Worm (Caenorhabditis elegans): Measurements from ENCODE around the gene itm-2.

Gene itm-2

DNA sequence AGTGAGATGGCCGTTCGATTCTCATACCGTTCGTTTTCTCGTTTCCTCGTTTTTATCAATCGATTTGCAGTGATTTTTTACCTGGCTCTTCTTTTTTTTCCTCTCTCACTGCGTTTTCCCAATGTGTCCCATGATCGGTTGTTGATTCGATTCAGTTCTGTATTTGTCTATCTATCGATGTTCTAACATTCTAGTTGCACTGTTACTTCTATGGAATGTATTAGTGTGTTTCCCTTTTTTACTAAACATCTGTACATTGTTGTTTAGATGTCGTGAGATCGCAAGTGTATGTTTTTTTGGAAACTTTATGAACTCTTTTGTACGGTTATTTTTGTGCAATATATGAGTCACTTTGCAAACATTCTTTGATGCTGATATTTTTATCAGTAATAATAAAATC, 32.6 kb downstream of the itm-2 start:
- no peak for TF ChIP-seq drap-1 (GFP tag; optimal IDR thresholded peaks at IDR 0.05)
- no peak for TF ChIP-seq ceh-39 (tag; optimal IDR thresholded peaks at IDR 0.05)
- TF ChIP-seq unc-39 (tag; optimal IDR thresholded peaks at IDR 0.05), result no peak
- no peak for TF ChIP-seq blmp-1 (tag; optimal IDR thresholded peaks at IDR 0.05)
- no peak for TF ChIP-seq ceh-43 (GFP tag; optimal IDR thresholded peaks at IDR 0.05)
- TF ChIP-seq nhr-12 (tag; optimal IDR thresholded peaks at IDR 0.05), result no peak
- TF ChIP-seq nhr-28 (tag; optimal IDR thresholded peaks at IDR 0.05), result no peak
- TF ChIP-seq hlh-1 (tag; optimal IDR thresholded peaks at IDR 0.05), result no peak

ce11 chrX:5478875-5479274, 33.9 kb downstream of the itm-2 start:
- TF ChIP-seq elt-1 (tag; optimal IDR thresholded peaks at IDR 0.05; ENCODE audit: borderline replicate concordance, insufficient read depth) (peak; percentile 39), mls-2 (tag; optimal IDR thresholded peaks at IDR 0.05) (no peak), unc-39 (tag; optimal IDR thresholded peaks at IDR 0.05) (no peak), lin-32 (GFP tag; optimal IDR thresholded peaks at IDR 0.05) (no peak), ceh-83 (GFP tag; optimal IDR thresholded peaks at IDR 0.05) (no peak)

- TF ChIP-seq pha-4 (tag; optimal IDR thresholded peaks at IDR 0.05) (peak; percentile 9), elt-1 (tag; optimal IDR thresholded peaks at IDR 0.05; ENCODE audit: borderline replicate concordance, insufficient read depth) (no peak)
These were observed 34.4 kb downstream of the itm-2 start, which contains the start of gene dlg-1 for ce11 chrX:5479300-5479811. dlg-1 (plus strand) TSS chrX:5479700.

DNA sequence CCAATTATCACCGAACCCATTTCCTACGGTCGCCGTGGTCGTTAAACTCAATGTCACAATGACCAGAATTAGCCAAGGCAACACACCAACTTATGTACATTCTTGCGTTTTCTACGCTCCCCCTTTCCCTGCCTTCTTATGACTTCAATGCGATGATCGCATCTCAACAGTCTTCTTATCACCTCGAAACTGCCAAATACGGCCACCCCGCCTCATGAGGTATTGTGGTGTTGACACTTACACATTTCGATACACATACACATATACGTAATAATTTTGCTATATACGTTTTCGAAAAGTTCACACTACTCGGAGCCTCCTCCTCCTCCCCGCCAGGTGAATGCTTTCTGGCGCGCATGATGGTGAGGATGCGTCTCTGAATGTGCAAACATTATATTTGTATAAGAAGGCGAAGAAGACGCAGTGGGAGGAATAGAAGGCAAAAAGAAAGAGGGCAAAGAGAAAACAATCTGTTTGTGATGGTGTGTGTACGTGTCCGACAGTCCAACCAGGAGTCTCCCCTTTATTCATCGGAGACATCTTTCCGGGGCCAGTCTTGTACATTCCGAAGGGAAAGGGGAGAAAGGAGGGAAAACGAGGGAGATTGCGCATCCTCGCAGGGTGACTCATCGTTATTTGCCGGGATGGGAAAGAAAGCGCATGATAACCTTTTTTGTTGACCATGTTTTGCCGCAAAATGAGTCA, 35.1 kb downstream of the itm-2 start:
- TF ChIP-seq flh-1 (GFP tag; optimal IDR thresholded peaks at IDR 0.05) (no peak), bed-3 (GFP tag; optimal IDR thresholded peaks at IDR 0.05) (no peak), ceh-39 (tag; optimal IDR thresholded peaks at IDR 0.05) (no peak), hlh-1 (tag; optimal IDR thresholded peaks at IDR 0.05) (no peak), mab-5 (tag; optimal IDR thresholded peaks at IDR 0.05) (no peak), snpc-4 (tag; optimal IDR thresholded peaks at IDR 0.05) (no peak), ceh-83 (GFP tag; optimal IDR thresholded peaks at IDR 0.05) (no peak), lin-32 (GFP tag; optimal IDR thresholded peaks at IDR 0.05) (no peak), drap-1 (GFP tag; optimal IDR thresholded peaks at IDR 0.05) (no peak), elt-3 (tag; optimal IDR thresholded peaks at IDR 0.05) (no peak), blmp-1 (tag; optimal IDR thresholded peaks at IDR 0.05) (peak; percentile 72), pha-4 (tag; optimal IDR thresholded peaks at IDR 0.05) (peak; percentile 29), nhr-2 (tag; optimal IDR thresholded peaks at IDR 0.05) (peak; percentile 7), nhr-237 (tag; optimal IDR thresholded peaks at IDR 0.05) (peak; percentile 7), unc-62 (GFP tag; optimal IDR thresholded peaks at IDR 0.05) (no peak), mls-2 (tag; optimal IDR thresholded peaks at IDR 0.05) (peak; percentile 33), sem-2 (GFP tag; optimal IDR thresholded peaks at IDR 0.05) (no peak), sptf-1 (tag; optimal IDR thresholded peaks at IDR 0.05) (no peak), M03D4.4 (tag; optimal IDR thresholded peaks at IDR 0.05) (no peak), nhr-12 (tag; optimal IDR thresholded peaks at IDR 0.05) (no peak), cnd-1 (tag; optimal IDR thresholded peaks at IDR 0.05) (no peak), ham-2 (GFP tag; optimal IDR thresholded peaks at IDR 0.05) (peak; percentile 1), ces-1 (GFP tag; optimal IDR thresholded peaks at IDR 0.05) (no peak), elt-1 (tag; optimal IDR thresholded peaks at IDR 0.05; ENCODE audit: borderline replicate concordance, insufficient read depth) (no peak), lsy-2 (tag; optimal IDR thresholded peaks at IDR 0.05) (no peak), nhr-76 (tag; optimal IDR thresholded peaks at IDR 0.05) (no peak), ceh-43 (GFP tag; optimal IDR thresholded peaks at IDR 0.05) (no peak), unc-120 (tag; optimal IDR thresholded peaks at IDR 0.05; ENCODE audit: poor library complexity, severe bottlenecking) (no peak), zip-8 (tag; optimal IDR thresholded peaks at IDR 0.05) (no peak), nhr-28 (tag; optimal IDR thresholded peaks at IDR 0.05) (no peak), lin-13 (tag; optimal IDR thresholded peaks at IDR 0.05) (no peak), mep-1 (tag; optimal IDR thresholded peaks at IDR 0.05) (peak; percentile 11), unc-39 (tag; optimal IDR thresholded peaks at IDR 0.05) (no peak), ztf-11 (tag; optimal IDR thresholded peaks at IDR 0.05) (peak; percentile 3), tbx-8 (GFP tag; optimal IDR thresholded peaks at IDR 0.05) (no peak)
